Worm (Caenorhabditis elegans): ENCODE data around the gene nspc-17.

DNA sequence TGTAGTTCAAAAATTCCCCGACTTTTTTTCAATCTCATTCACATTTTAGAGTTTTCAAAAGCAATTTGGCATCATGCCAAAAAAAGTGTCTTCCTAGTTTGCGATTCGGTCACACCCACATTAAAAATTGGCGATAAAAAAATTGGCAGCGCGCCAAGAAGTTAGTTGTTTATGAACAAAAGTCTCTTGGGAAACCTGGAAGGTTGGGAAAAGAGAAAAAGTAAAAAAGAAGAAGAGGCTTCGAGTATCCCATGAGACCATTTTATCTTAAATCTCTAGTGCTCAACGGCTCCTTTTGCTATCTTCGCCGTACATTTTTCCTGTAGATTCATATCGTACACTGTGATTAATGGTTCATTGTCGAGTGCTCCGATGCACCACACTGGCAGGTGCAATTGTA, 37.1 kb downstream of the nspc-17 start:
- TF ChIP-seq him-1 (tag; optimal IDR thresholded peaks at IDR 0.05), result no peak
- no peak for TF ChIP-seq dao-5 (tag; optimal IDR thresholded peaks at IDR 0.05)

Data from whole organism, L4/young adult.